Worm (Caenorhabditis elegans): ENCODE results near the gene F55G11.10.

The F55G11.10 gene

ce11 chrIV:12962564-12962963 lies 14.0 kb downstream of the F55G11.10 start, which contains the start of gene F55G11.8:
Gene F55G11.8 (plus strand): TSS chrIV:12962808.
- TF ChIP-seq unc-86 (tag; optimal IDR thresholded peaks at IDR 0.05) (no peak), lin-11 (tag; optimal IDR thresholded peaks at IDR 0.05) (no peak), pqm-1 (tag; optimal IDR thresholded peaks at IDR 0.05) (no peak), rnt-1 (tag; optimal IDR thresholded peaks at IDR 0.05) (no peak), odd-2 (tag; optimal IDR thresholded peaks at IDR 0.05) (no peak), hlh-13 (GFP tag; optimal IDR thresholded peaks at IDR 0.05) (no peak), elt-2 (tag; optimal IDR thresholded peaks at IDR 0.05) (peak; percentile 3), Y22D7AL.16 (tag; optimal IDR thresholded peaks at IDR 0.05) (no peak), unc-42 (tag; optimal IDR thresholded peaks at IDR 0.05) (no peak)

ce11 chrIV:12964648-12965047 lies 16.1 kb downstream of the F55G11.10 start:
- TF ChIP-seq lim-6 (tag; optimal IDR thresholded peaks at IDR 0.05) (no peak), pha-4 (tag; optimal IDR thresholded peaks at IDR 0.05) (no peak), syd-9 (tag; optimal IDR thresholded peaks at IDR 0.05) (no peak), dmd-4 (tag; optimal IDR thresholded peaks at IDR 0.05; ENCODE audit: borderline replicate concordance) (no peak), F13H6.1 (tag; optimal IDR thresholded peaks at IDR 0.05) (no peak), nhr-232 (tag; optimal IDR thresholded peaks at IDR 0.05) (no peak), npax-4 (tag; optimal IDR thresholded peaks at IDR 0.05) (no peak), hlh-30 (tag; optimal IDR thresholded peaks at IDR 0.05; ENCODE audit: insufficient read depth) (no peak)

- no peak for TF ChIP-seq ceh-34 (tag; optimal IDR thresholded peaks at IDR 0.05)
- no peak for TF ChIP-seq elt-2 (tag; optimal IDR thresholded peaks at IDR 0.05)
- no peak for TF ChIP-seq ceh-18 (tag; optimal IDR thresholded peaks at IDR 0.05)
- TF ChIP-seq ama-1 (optimal IDR thresholded peaks at IDR 0.05): no peak
- TF ChIP-seq ttx-3 (tag; optimal IDR thresholded peaks at IDR 0.05): no peak
- no peak for TF ChIP-seq rnt-1 (tag; optimal IDR thresholded peaks at IDR 0.05)
- TF ChIP-seq F13H6.1 (tag; optimal IDR thresholded peaks at IDR 0.05): no peak
- TF ChIP-seq ceh-30 (tag; optimal IDR thresholded peaks at IDR 0.05): no peak
- no peak for TF ChIP-seq pqm-1 (tag; optimal IDR thresholded peaks at IDR 0.05)
- no peak for TF ChIP-seq syd-9 (tag; optimal IDR thresholded peaks at IDR 0.05)
- no peak for TF ChIP-seq nhr-11 (tag; optimal IDR thresholded peaks at IDR 0.05)
- no peak for TF ChIP-seq hlh-6 (tag; optimal IDR thresholded peaks at IDR 0.05)
- no peak for TF ChIP-seq Y22D7AL.16 (tag; optimal IDR thresholded peaks at IDR 0.05)
Observed at ce11 chrIV:12965074-12965473, 16.5 kb downstream of the F55G11.10 start, which contains the start of gene dod-22. Gene dod-22 (plus strand): TSS chrIV:12965374.

ce11 chrIV:12967303-12967702 lies 18.7 kb downstream of the F55G11.10 start:
- TF ChIP-seq ets-4 (tag; optimal IDR thresholded peaks at IDR 0.05) (no peak), ceh-6 (GFP tag; optimal IDR thresholded peaks at IDR 0.05) (no peak), ceh-34 (tag; optimal IDR thresholded peaks at IDR 0.05) (no peak), nfya-1 (tag; optimal IDR thresholded peaks at IDR 0.05) (no peak), zip-5 (tag; optimal IDR thresholded peaks at IDR 0.05) (no peak), ceh-19 (GFP tag; optimal IDR thresholded peaks at IDR 0.05) (no peak), elt-4 (tag; optimal IDR thresholded peaks at IDR 0.05) (no peak), sox-4 (tag; optimal IDR thresholded peaks at IDR 0.05) (no peak), gmeb-2 (tag; optimal IDR thresholded peaks at IDR 0.05) (no peak), ceh-31 (tag; optimal IDR thresholded peaks at IDR 0.05) (no peak), T23F11.4 (GFP tag; optimal IDR thresholded peaks at IDR 0.05) (no peak), ceh-22 (tag; optimal IDR thresholded peaks at IDR 0.05) (no peak), hlh-13 (GFP tag; optimal IDR thresholded peaks at IDR 0.05) (no peak), pat-9 (tag; optimal IDR thresholded peaks at IDR 0.05) (no peak), sox-2 (GFP tag; IDR thresholded peaks at IDR 0.05) (no peak)
